Worm (Caenorhabditis elegans) whole organism, L1 larva: Measurements from ENCODE around the gene nep-18.

ENCODE experiments used
- C04F5.9 ChIP-seq: sonication (generic microtip); optimal IDR thresholded peaks from 2 replicates; lab custom pipeline; 2016; ENCODE audit warnings: missing genetic modification characterization, missing compliant biosample characterization
- C16A3.4 ChIP-seq: fragments of 150-350 bp; optimal IDR thresholded peaks from 2 replicates; lab custom pipeline; 2014; ENCODE audit warnings: missing biosample characterization, missing genetic modification characterization
- C34B4.2 ChIP-seq: sonication (generic microtip); optimal IDR thresholded peaks from 2 replicates; lab custom pipeline; 2017; ENCODE audit warnings: mild to moderate bottlenecking, missing genetic modification characterization, missing compliant biosample characterization
- F16B12.6 ChIP-seq: fragments of 150-350 bp; optimal IDR thresholded peaks from 2 replicates; lab custom pipeline; 2014; ENCODE audit warnings: missing biosample characterization, missing genetic modification characterization
- aha-1 ChIP-seq: fragments of 150-350 bp; optimal IDR thresholded peaks from 2 replicates; lab custom pipeline; 2014; ENCODE audit warnings: missing biosample characterization, missing genetic modification characterization
- alr-1 ChIP-seq: fragments of 200-800 bp; sonication (Bioruptor generic); optimal IDR thresholded peaks from 2 replicates; lab custom pipeline; 2018; ENCODE audit warnings: borderline replicate concordance, mild to moderate bottlenecking, missing genetic modification characterization, missing compliant biosample characterization
- aly-2 ChIP-seq: fragments of 150-350 bp; optimal IDR thresholded peaks from 2 replicates; lab custom pipeline; 2014; ENCODE audit warnings: missing biosample characterization, missing genetic modification characterization
- blmp-1 ChIP-seq: fragments of 150-350 bp; optimal IDR thresholded peaks from 2 replicates; lab custom pipeline; 2014; ENCODE audit warnings: missing biosample characterization, missing genetic modification characterization
- ceh-63 ChIP-seq: fragments of 200-800 bp; sonication (Bioruptor generic); optimal IDR thresholded peaks from 2 replicates; lab custom pipeline; 2018; ENCODE audit warnings: mild to moderate bottlenecking, missing genetic modification characterization, missing compliant biosample characterization
- ceh-82 ChIP-seq, 3 experiments: fragments of 150-350 bp in 1 of 3; sonication (generic microtip) in 2 of 3; optimal IDR thresholded peaks; 2 replicates each; lab custom pipeline; 2014 to 2017; ENCODE audit warnings: missing biosample characterization in 3 of 3, missing genetic modification characterization in 3 of 3
- ceh-88 ChIP-seq: fragments of 200-800 bp; sonication (Bioruptor generic); IDR thresholded peaks from 2 replicates; pipeline ENCODE4 v1.3.6; 2022; ENCODE audit warnings: missing genetic modification characterization, missing compliant biosample characterization
- ceh-90 ChIP-seq: sonication (generic microtip); optimal IDR thresholded peaks from 2 replicates; lab custom pipeline; 2016; ENCODE audit warnings: missing genetic modification characterization, missing compliant biosample characterization
- dpl-1 ChIP-seq, 3 experiments: fragments of 150-350 bp in 2 of 3; sonication (generic microtip) in 1 of 3; optimal IDR thresholded peaks; 2 replicates each; lab custom pipeline; 2014 to 2017; ENCODE audit warnings: missing biosample characterization in 3 of 3, missing genetic modification characterization in 3 of 3, missing genetic modification reagents in 3 of 3
- dsc-1 ChIP-seq: sonication (generic microtip); optimal IDR thresholded peaks from 2 replicates; lab custom pipeline; 2016; ENCODE audit warnings: mild to moderate bottlenecking, missing genetic modification characterization, missing compliant biosample characterization
- efl-1 ChIP-seq, 4 experiments: fragments of 150-350 bp; optimal IDR thresholded peaks in 3 of 4; peaks in 1 of 4; 1 replicate in 1 of 4; 2 replicates in 3 of 4; lab custom pipeline; 2014; ENCODE audit warnings: missing biosample characterization in 2 of 4, missing genetic modification characterization in 2 of 4, missing genetic modification reagents in 2 of 4
- efl-3 ChIP-seq: fragments of 200-800 bp; sonication (Bioruptor generic); optimal IDR thresholded peaks from 2 replicates; lab custom pipeline; 2018; ENCODE audit warnings: mild to moderate bottlenecking, missing genetic modification characterization, missing compliant biosample characterization
- egl-13 ChIP-seq: sonication (generic microtip); optimal IDR thresholded peaks from 2 replicates; lab custom pipeline; 2016; ENCODE audit warnings: missing genotype, missing genetic modification reagents, missing genetic modification characterization, missing compliant biosample characterization
- egl-27 ChIP-seq, 2 experiments: fragments of 150-350 bp in 1 of 2; sonication (generic microtip); optimal IDR thresholded peaks; 3 replicates each; lab custom pipeline; 2017 to 2018; ENCODE audit warnings: missing biosample characterization in 2 of 2, missing genetic modification characterization in 2 of 2, missing genetic modification reagents in 2 of 2
- ets-5 ChIP-seq: fragments of 200-800 bp; sonication (Bioruptor generic); IDR thresholded peaks from 2 replicates; pipeline ENCODE4 v1.3.6; 2022; ENCODE audit warnings: missing genetic modification characterization, missing compliant biosample characterization
- fkh-10 ChIP-seq: sonication (generic microtip); optimal IDR thresholded peaks from 2 replicates; lab custom pipeline; 2017; ENCODE audit warnings: missing biosample characterization, missing genetic modification reagents, missing genetic modification characterization
- fkh-4 ChIP-seq: sonication (generic microtip); optimal IDR thresholded peaks from 2 replicates; lab custom pipeline; 2016; ENCODE audit warnings: missing compliant biosample characterization, missing genetic modification characterization, borderline replicate concordance
- grh-1 ChIP-seq: fragments of 200-800 bp; sonication (Bioruptor generic); IDR thresholded peaks from 2 replicates; pipeline ENCODE4 v1.3.6; 2022; ENCODE audit warnings: missing genetic modification reagents, missing genetic modification characterization, missing compliant biosample characterization
- hlh-4 ChIP-seq: sonication (generic microtip); optimal IDR thresholded peaks from 2 replicates; lab custom pipeline; 2016; ENCODE audit warnings: mild to moderate bottlenecking, missing genetic modification characterization, missing compliant biosample characterization
- isw-1 ChIP-seq: fragments of 200-800 bp; sonication (Bioruptor generic); IDR thresholded peaks from 2 replicates; pipeline ENCODE4 v1.3.6; 2022; ENCODE audit warnings: missing genetic modification characterization, missing compliant biosample characterization
- jun-1 ChIP-seq: fragments of 150-350 bp; optimal IDR thresholded peaks from 2 replicates; lab custom pipeline; 2014; ENCODE audit warnings: missing biosample characterization, missing genetic modification reagents, missing genetic modification characterization
- lin-13 ChIP-seq: fragments of 150-350 bp; optimal IDR thresholded peaks from 2 replicates; lab custom pipeline; 2014; ENCODE audit warnings: missing biosample characterization, missing genetic modification reagents, missing genetic modification characterization
- lin-14 ChIP-seq: fragments of 200-800 bp; sonication (Bioruptor generic); optimal IDR thresholded peaks from 2 replicates; lab custom pipeline; 2018; ENCODE audit warnings: mild to moderate bottlenecking, missing genetic modification characterization, moderate library complexity, missing compliant biosample characterization
- lin-15B ChIP-seq: fragments of 150-350 bp; sonication (generic microtip); optimal IDR thresholded peaks from 3 replicates; lab custom pipeline; 2014; ENCODE audit warnings: missing biosample characterization, missing genetic modification characterization
- lir-3 ChIP-seq: sonication (generic microtip); optimal IDR thresholded peaks from 2 replicates; lab custom pipeline; 2016; ENCODE audit warnings: mild to moderate bottlenecking, missing genetic modification characterization, moderate library complexity, missing compliant biosample characterization; ENCODE audit not compliant: poor library complexity
- lsy-2 ChIP-seq, 2 experiments: fragments of 150-350 bp; optimal IDR thresholded peaks; 2 replicates each; lab custom pipeline; 2014; ENCODE audit warnings: missing biosample characterization in 2 of 2, missing genetic modification characterization in 2 of 2
- mab-9 ChIP-seq: fragments of 200-800 bp; sonication (Bioruptor generic); IDR thresholded peaks from 2 replicates; pipeline ENCODE4 v1.3.6; 2022; ENCODE audit warnings: missing genetic modification reagents, missing genetic modification characterization, missing compliant biosample characterization
- mef-2 ChIP-seq: fragments of 150-350 bp; optimal IDR thresholded peaks from 2 replicates; lab custom pipeline; 2014; ENCODE audit warnings: missing biosample characterization, missing genetic modification characterization
- mep-1 ChIP-seq: fragments of 150-350 bp; optimal IDR thresholded peaks from 2 replicates; lab custom pipeline; 2014; ENCODE audit warnings: missing biosample characterization, missing genetic modification characterization
- nhr-11 ChIP-seq: fragments of 150-350 bp; optimal IDR thresholded peaks from 2 replicates; lab custom pipeline; 2014; ENCODE audit warnings: missing biosample characterization, missing genetic modification characterization
- nhr-20 ChIP-seq: sonication (generic microtip); optimal IDR thresholded peaks from 2 replicates; lab custom pipeline; 2016; ENCODE audit warnings: mild to moderate bottlenecking, missing genetic modification characterization, missing compliant biosample characterization
- nhr-237 ChIP-seq: fragments of 150-350 bp; optimal IDR thresholded peaks from 2 replicates; lab custom pipeline; 2014; ENCODE audit warnings: missing biosample characterization, missing genetic modification characterization
- nhr-28 ChIP-seq: fragments of 150-350 bp; optimal IDR thresholded peaks from 2 replicates; lab custom pipeline; 2014; ENCODE audit warnings: missing biosample characterization, missing genetic modification characterization
- nhr-71 ChIP-seq: sonication (generic microtip); optimal IDR thresholded peaks from 2 replicates; lab custom pipeline; 2016; ENCODE audit warnings: mild to moderate bottlenecking, missing genetic modification characterization, moderate library complexity, missing compliant biosample characterization
- nhr-76 ChIP-seq: sonication (generic microtip); optimal IDR thresholded peaks from 2 replicates; lab custom pipeline; 2017; ENCODE audit warnings: missing biosample characterization, missing genetic modification characterization
- nhr-77 ChIP-seq: fragments of 150-350 bp; optimal IDR thresholded peaks from 2 replicates; lab custom pipeline; 2014; ENCODE audit warnings: missing biosample characterization, missing genetic modification characterization
- pag-3 ChIP-seq: sonication (generic microtip); optimal IDR thresholded peaks from 2 replicates; lab custom pipeline; 2017; ENCODE audit warnings: missing genetic modification characterization, mild to moderate bottlenecking, missing compliant biosample characterization, antibody characterized with exemption, borderline replicate concordance; ENCODE audit not compliant: insufficient read depth
- pqm-1 ChIP-seq: sonication (generic microtip); optimal IDR thresholded peaks from 3 replicates; lab custom pipeline; 2017; ENCODE audit warnings: missing biosample characterization, missing genetic modification characterization
- rnt-1 ChIP-seq: sonication (generic microtip); optimal IDR thresholded peaks from 2 replicates; lab custom pipeline; 2016; ENCODE audit warnings: mild to moderate bottlenecking, missing genetic modification characterization, moderate library complexity, missing compliant biosample characterization
- sox-4 ChIP-seq: sonication (generic microtip); optimal IDR thresholded peaks from 2 replicates; lab custom pipeline; 2016; ENCODE audit warnings: missing genetic modification characterization, missing compliant biosample characterization
- sup-37 ChIP-seq: fragments of 200-800 bp; sonication (Bioruptor generic); optimal IDR thresholded peaks from 2 replicates; lab custom pipeline; 2018; ENCODE audit warnings: mild to moderate bottlenecking, missing genetic modification characterization, missing compliant biosample characterization
- swsn-7 ChIP-seq: sonication (generic microtip); optimal IDR thresholded peaks from 2 replicates; lab custom pipeline; 2016; ENCODE audit warnings: missing genetic modification characterization, missing compliant biosample characterization
- tbx-2 ChIP-seq: sonication (generic microtip); optimal IDR thresholded peaks from 2 replicates; lab custom pipeline; 2016; ENCODE audit warnings: missing genetic modification characterization, missing compliant biosample characterization
- tlp-1 ChIP-seq: fragments of 150-350 bp; optimal IDR thresholded peaks from 2 replicates; lab custom pipeline; 2014; ENCODE audit warnings: missing biosample characterization, missing genetic modification characterization
- unc-30 ChIP-seq: sonication (generic microtip); optimal IDR thresholded peaks from 2 replicates; lab custom pipeline; 2017; ENCODE audit warnings: missing biosample characterization, missing genetic modification characterization
- unc-62 ChIP-seq: fragments of 150-350 bp; optimal IDR thresholded peaks from 2 replicates; lab custom pipeline; 2014; ENCODE audit warnings: missing biosample characterization, missing genetic modification reagents, missing genetic modification characterization
- zip-4 ChIP-seq: fragments of 200-800 bp; sonication (Bioruptor generic); optimal IDR thresholded peaks from 2 replicates; lab custom pipeline; 2018; ENCODE audit warnings: mild to moderate bottlenecking, missing genetic modification characterization, moderate library complexity, missing compliant biosample characterization
- ztf-11 ChIP-seq, 2 experiments: sonication (generic microtip); optimal IDR thresholded peaks; 2 replicates each; lab custom pipeline; 2016 to 2017; ENCODE audit warnings: missing genetic modification characterization in 2 of 2, missing biosample characterization in 1 of 2, missing compliant biosample characterization in 1 of 2
- ztf-4 ChIP-seq: fragments of 150-350 bp; optimal IDR thresholded peaks from 2 replicates; lab custom pipeline; 2014; ENCODE audit warnings: missing biosample characterization, missing genetic modification characterization

Gene nep-18

ce11 chrII:2564899-2565298 lies 1.0 kb upstream of the nep-18 start, which contains the start of gene usp-39 (continued):
- TF ChIP-seq lsy-2 (tag; optimal IDR thresholded peaks at IDR 0.05; lab: Kevin White, UChicago) (peak; percentile 88 to 94), swsn-7 (tag; lab: Kevin White, UChicago) (no peak), sox-4 (tag; lab: Kevin White, UChicago) (peak; percentile 71), aly-2 (tag; lab: Kevin White, UChicago) (peak; percentile 35), mab-9 (GFP tag; lab: Robert Waterston, UW) (no peak), pqm-1 (tag; lab: Kevin White, UChicago) (no peak), C16A3.4 (tag; lab: Kevin White, UChicago) (peak; percentile 59), ceh-90 (tag; lab: Kevin White, UChicago) (peak; percentile 67), mep-1 (tag; lab: Kevin White, UChicago) (peak; percentile 98), F16B12.6 (peak; percentile 97), grh-1 (GFP tag; lab: Robert Waterston, UW) (peak; percentile 40), nhr-28 (tag; lab: Kevin White, UChicago) (no peak), mef-2 (tag; lab: Kevin White, UChicago) (peak; percentile 35), efl-3 (GFP tag; lab: Kevin White, UChicago) (no peak), fkh-4 (tag; lab: Kevin White, UChicago) (peak; percentile 6), unc-30 (no peak), ceh-63 (no peak), lin-14 (GFP tag; lab: Kevin White, UChicago) (no peak), egl-27 (tag; optimal IDR thresholded peaks at IDR 0.05; lab: Kevin White, UChicago) (no peak), aha-1 (tag; lab: Kevin White, UChicago) (peak; percentile 6), hlh-4 (no peak), efl-1 (optimal IDR thresholded peaks at IDR 0.05; lab: Kevin White, UChicago) (peak; percentile 77 to 83), efl-1 (GFP tag; optimal IDR thresholded peaks at IDR 0.05 in 1 of 2; lab: Kevin White, UChicago) (peak; percentile 85 to 98), blmp-1 (tag; lab: Kevin White, UChicago) (peak; percentile 60), alr-1 (no peak), fkh-10 (GFP tag; lab: Kevin White, UChicago) (peak; percentile 73), dsc-1 (tag; lab: Kevin White, UChicago) (no peak), lin-15B (peak; percentile 66), jun-1 (tag; lab: Kevin White, UChicago) (peak; percentile 12), nhr-237 (tag; lab: Kevin White, UChicago) (peak; percentile 11), tlp-1 (tag; lab: Kevin White, UChicago) (no peak), egl-13 (no peak), lin-13 (GFP tag; lab: Kevin White, UChicago) (peak; percentile 68), pag-3 (tag; lab: Kevin White, UChicago) (no peak), ztf-4 (tag; lab: Kevin White, UChicago) (peak; percentile 48), isw-1 (GFP tag; lab: Robert Waterston, UW) (peak; percentile 66), C34B4.2 (tag; lab: Kevin White, UChicago) (no peak), lir-3 (no peak), tbx-2 (peak; percentile 85), sup-37 (GFP tag; lab: Kevin White, UChicago) (peak; percentile 63), nhr-71 (tag; lab: Kevin White, UChicago) (no peak), unc-62 (GFP tag; lab: Kevin White, UChicago) (no peak), nhr-11 (tag; lab: Kevin White, UChicago) (peak; percentile 54), nhr-20 (no peak), ets-5 (GFP tag; lab: Robert Waterston, UW) (no peak), ztf-11 (tag; optimal IDR thresholded peaks at IDR 0.05; lab: Kevin White, UChicago) (peak in 1 of 2 experiments; percentile 73), rnt-1 (tag; lab: Kevin White, UChicago) (no peak), C04F5.9 (tag; lab: Kevin White, UChicago) (peak; percentile 79), ceh-88 (GFP tag; lab: Robert Waterston, UW) (peak; percentile 69; the same call in 1 of the 2 replicates), nhr-76 (tag; lab: Kevin White, UChicago) (no peak), dpl-1 (GFP tag; optimal IDR thresholded peaks at IDR 0.05; lab: Kevin White, UChicago) (peak; percentile 75 to 87 (median 81)), ceh-82 (tag; optimal IDR thresholded peaks at IDR 0.05; lab: Kevin White, UChicago) (peak; percentile 69 to 91 (median 83)), zip-4 (GFP tag; lab: Kevin White, UChicago) (no peak), nhr-77 (tag; lab: Kevin White, UChicago) (no peak)
- TF ChIP-seq, all 84 proteins: peak for 46
